Worm (Caenorhabditis elegans) whole organism, L1 larva: ENCODE data around the gene Y54G2A.45.

Experiments
- C16A3.4 ChIP-seq: fragments of 150-350 bp; optimal IDR thresholded peaks from 2 replicates; lab custom pipeline; 2014; ENCODE audit warnings: missing biosample characterization, missing genetic modification characterization
- C34B4.2 ChIP-seq: sonication (generic microtip); optimal IDR thresholded peaks from 2 replicates; lab custom pipeline; 2017; ENCODE audit warnings: mild to moderate bottlenecking, missing genetic modification characterization, missing compliant biosample characterization
- F16B12.6 ChIP-seq: fragments of 150-350 bp; optimal IDR thresholded peaks from 2 replicates; lab custom pipeline; 2014; ENCODE audit warnings: missing biosample characterization, missing genetic modification characterization
- alr-1 ChIP-seq: fragments of 200-800 bp; sonication (Bioruptor generic); optimal IDR thresholded peaks from 2 replicates; lab custom pipeline; 2018; ENCODE audit warnings: borderline replicate concordance, mild to moderate bottlenecking, missing genetic modification characterization, missing compliant biosample characterization
- aly-2 ChIP-seq: fragments of 150-350 bp; optimal IDR thresholded peaks from 2 replicates; lab custom pipeline; 2014; ENCODE audit warnings: missing biosample characterization, missing genetic modification characterization
- ama-1 ChIP-seq: fragments of 150-350 bp; optimal IDR thresholded peaks from 2 replicates; lab custom pipeline; 2014
- blmp-1 ChIP-seq: fragments of 150-350 bp; optimal IDR thresholded peaks from 2 replicates; lab custom pipeline; 2014; ENCODE audit warnings: missing biosample characterization, missing genetic modification characterization
- ceh-8 ChIP-seq: fragments of 200-800 bp; sonication (Bioruptor generic); optimal IDR thresholded peaks from 2 replicates; lab custom pipeline; 2018; ENCODE audit warnings: mild to moderate bottlenecking, missing genetic modification characterization, moderate library complexity, missing compliant biosample characterization
- ceh-82 ChIP-seq, 3 experiments: fragments of 150-350 bp in 1 of 3; sonication (generic microtip) in 2 of 3; optimal IDR thresholded peaks; 2 replicates each; lab custom pipeline; 2014 to 2017; ENCODE audit warnings: missing biosample characterization in 3 of 3, missing genetic modification characterization in 3 of 3
- ceh-88 ChIP-seq: fragments of 200-800 bp; sonication (Bioruptor generic); IDR thresholded peaks from 2 replicates; pipeline ENCODE4 v1.3.6; 2022; ENCODE audit warnings: missing genetic modification characterization, missing compliant biosample characterization
- ceh-90 ChIP-seq: sonication (generic microtip); optimal IDR thresholded peaks from 2 replicates; lab custom pipeline; 2016; ENCODE audit warnings: missing genetic modification characterization, missing compliant biosample characterization
- ces-1 ChIP-seq: fragments of 150-350 bp; optimal IDR thresholded peaks from 2 replicates; lab custom pipeline; 2014; ENCODE audit warnings: missing biosample characterization, missing genetic modification reagents, missing genetic modification characterization
- efl-3 ChIP-seq: fragments of 200-800 bp; sonication (Bioruptor generic); optimal IDR thresholded peaks from 2 replicates; lab custom pipeline; 2018; ENCODE audit warnings: mild to moderate bottlenecking, missing genetic modification characterization, missing compliant biosample characterization
- egl-13 ChIP-seq: sonication (generic microtip); optimal IDR thresholded peaks from 2 replicates; lab custom pipeline; 2016; ENCODE audit warnings: missing genotype, missing genetic modification reagents, missing genetic modification characterization, missing compliant biosample characterization
- egl-27 ChIP-seq, 2 experiments: fragments of 150-350 bp in 1 of 2; sonication (generic microtip); optimal IDR thresholded peaks; 3 replicates each; lab custom pipeline; 2017 to 2018; ENCODE audit warnings: missing biosample characterization in 2 of 2, missing genetic modification characterization in 2 of 2, missing genetic modification reagents in 2 of 2
- elt-3 ChIP-seq, 6 experiments: fragments of 150-350 bp in 1 of 6; sonication (generic microtip); optimal IDR thresholded peaks; 2 replicates each; lab custom pipeline; 2017 to 2018; ENCODE audit warnings: missing biosample characterization in 6 of 6, missing genetic modification characterization in 6 of 6, inconsistent platforms in 1 of 6
- ets-5 ChIP-seq: fragments of 200-800 bp; sonication (Bioruptor generic); IDR thresholded peaks from 2 replicates; pipeline ENCODE4 v1.3.6; 2022; ENCODE audit warnings: missing genetic modification characterization, missing compliant biosample characterization
- fkh-10 ChIP-seq: sonication (generic microtip); optimal IDR thresholded peaks from 2 replicates; lab custom pipeline; 2017; ENCODE audit warnings: missing biosample characterization, missing genetic modification reagents, missing genetic modification characterization
- grh-1 ChIP-seq: fragments of 200-800 bp; sonication (Bioruptor generic); IDR thresholded peaks from 2 replicates; pipeline ENCODE4 v1.3.6; 2022; ENCODE audit warnings: missing genetic modification reagents, missing genetic modification characterization, missing compliant biosample characterization
- hlh-17 ChIP-seq: fragments of 200-800 bp; sonication (Bioruptor generic); optimal IDR thresholded peaks from 2 replicates; lab custom pipeline; 2018; ENCODE audit warnings: missing genetic modification characterization, mild to moderate bottlenecking, missing compliant biosample characterization, moderate library complexity, borderline replicate concordance
- hlh-4 ChIP-seq: sonication (generic microtip); optimal IDR thresholded peaks from 2 replicates; lab custom pipeline; 2016; ENCODE audit warnings: mild to moderate bottlenecking, missing genetic modification characterization, missing compliant biosample characterization
- hpl-2 ChIP-seq: fragments of 150-350 bp; optimal IDR thresholded peaks from 2 replicates; lab custom pipeline; 2014; ENCODE audit warnings: missing biosample characterization, missing genetic modification reagents, missing genetic modification characterization
- isw-1 ChIP-seq: fragments of 200-800 bp; sonication (Bioruptor generic); IDR thresholded peaks from 2 replicates; pipeline ENCODE4 v1.3.6; 2022; ENCODE audit warnings: missing genetic modification characterization, missing compliant biosample characterization
- lin-14 ChIP-seq: fragments of 200-800 bp; sonication (Bioruptor generic); optimal IDR thresholded peaks from 2 replicates; lab custom pipeline; 2018; ENCODE audit warnings: mild to moderate bottlenecking, missing genetic modification characterization, moderate library complexity, missing compliant biosample characterization
- lin-15B ChIP-seq: fragments of 150-350 bp; sonication (generic microtip); optimal IDR thresholded peaks from 3 replicates; lab custom pipeline; 2014; ENCODE audit warnings: missing biosample characterization, missing genetic modification characterization
- lin-39 ChIP-seq: fragments of 150-350 bp; optimal IDR thresholded peaks from 2 replicates; lab custom pipeline; 2014; ENCODE audit warnings: missing biosample characterization, missing genetic modification reagents, missing genetic modification characterization
- lsy-2 ChIP-seq, 2 experiments: fragments of 150-350 bp; optimal IDR thresholded peaks; 2 replicates each; lab custom pipeline; 2014; ENCODE audit warnings: missing biosample characterization in 2 of 2, missing genetic modification characterization in 2 of 2
- mep-1 ChIP-seq: fragments of 150-350 bp; optimal IDR thresholded peaks from 2 replicates; lab custom pipeline; 2014; ENCODE audit warnings: missing biosample characterization, missing genetic modification characterization
- nhr-12 ChIP-seq: sonication (generic microtip); optimal IDR thresholded peaks from 2 replicates; lab custom pipeline; 2017; ENCODE audit warnings: missing biosample characterization, missing genetic modification characterization
- nhr-20 ChIP-seq: sonication (generic microtip); optimal IDR thresholded peaks from 2 replicates; lab custom pipeline; 2016; ENCODE audit warnings: mild to moderate bottlenecking, missing genetic modification characterization, missing compliant biosample characterization
- nhr-28 ChIP-seq: fragments of 150-350 bp; optimal IDR thresholded peaks from 2 replicates; lab custom pipeline; 2014; ENCODE audit warnings: missing biosample characterization, missing genetic modification characterization
- nhr-47 ChIP-seq: sonication (generic microtip); optimal IDR thresholded peaks from 2 replicates; lab custom pipeline; 2016; ENCODE audit warnings: mild to moderate bottlenecking, missing genetic modification characterization, moderate library complexity, missing compliant biosample characterization
- nhr-71 ChIP-seq: sonication (generic microtip); optimal IDR thresholded peaks from 2 replicates; lab custom pipeline; 2016; ENCODE audit warnings: mild to moderate bottlenecking, missing genetic modification characterization, moderate library complexity, missing compliant biosample characterization
- nhr-76 ChIP-seq: sonication (generic microtip); optimal IDR thresholded peaks from 2 replicates; lab custom pipeline; 2017; ENCODE audit warnings: missing biosample characterization, missing genetic modification characterization
- nhr-85 ChIP-seq: sonication (generic microtip); peaks from one replicate; lab custom pipeline; 2016; ENCODE audit warnings: missing genetic modification characterization, inconsistent platforms, missing compliant biosample characterization
- nhr-90 ChIP-seq: sonication (generic microtip); optimal IDR thresholded peaks from 2 replicates; lab custom pipeline; 2016; ENCODE audit warnings: mild to moderate bottlenecking, missing genetic modification characterization, missing compliant biosample characterization; ENCODE audit not compliant: poor library complexity
- pqm-1 ChIP-seq: sonication (generic microtip); optimal IDR thresholded peaks from 3 replicates; lab custom pipeline; 2017; ENCODE audit warnings: missing biosample characterization, missing genetic modification characterization
- skn-1 ChIP-seq: fragments of 150-350 bp; optimal IDR thresholded peaks from 2 replicates; lab custom pipeline; 2014; ENCODE audit warnings: missing biosample characterization, missing genetic modification characterization
- snpc-4 ChIP-seq: fragments of 150-350 bp; optimal IDR thresholded peaks from 2 replicates; lab custom pipeline; 2014; ENCODE audit warnings: missing biosample characterization, missing genetic modification characterization
- snu-23 ChIP-seq: sonication (generic microtip); optimal IDR thresholded peaks from 2 replicates; lab custom pipeline; 2016; ENCODE audit warnings: missing genetic modification characterization, missing compliant biosample characterization
- sox-4 ChIP-seq: sonication (generic microtip); optimal IDR thresholded peaks from 2 replicates; lab custom pipeline; 2016; ENCODE audit warnings: missing genetic modification characterization, missing compliant biosample characterization
- swsn-7 ChIP-seq: sonication (generic microtip); optimal IDR thresholded peaks from 2 replicates; lab custom pipeline; 2016; ENCODE audit warnings: missing genetic modification characterization, missing compliant biosample characterization
- tbx-2 ChIP-seq: sonication (generic microtip); optimal IDR thresholded peaks from 2 replicates; lab custom pipeline; 2016; ENCODE audit warnings: missing genetic modification characterization, missing compliant biosample characterization
- unc-130 ChIP-seq: fragments of 150-350 bp; optimal IDR thresholded peaks from 2 replicates; lab custom pipeline; 2017; ENCODE audit warnings: missing biosample characterization, missing genetic modification characterization, inconsistent platforms
- unc-30 ChIP-seq: sonication (generic microtip); optimal IDR thresholded peaks from 2 replicates; lab custom pipeline; 2017; ENCODE audit warnings: missing biosample characterization, missing genetic modification characterization
- unc-62 ChIP-seq: fragments of 150-350 bp; optimal IDR thresholded peaks from 2 replicates; lab custom pipeline; 2014; ENCODE audit warnings: missing biosample characterization, missing genetic modification reagents, missing genetic modification characterization
- unc-86 ChIP-seq: sonication (generic microtip); optimal IDR thresholded peaks from 2 replicates; lab custom pipeline; 2016; ENCODE audit warnings: missing genetic modification characterization, missing compliant biosample characterization
- unc-98 ChIP-seq: fragments of 200-800 bp; sonication (Bioruptor generic); IDR thresholded peaks from 2 replicates; pipeline ENCODE4 v1.3.6; 2022; ENCODE audit warnings: missing genetic modification characterization, missing compliant biosample characterization
- xbp-1 ChIP-seq: sonication (generic microtip); optimal IDR thresholded peaks from 2 replicates; lab custom pipeline; 2016; ENCODE audit warnings: missing genetic modification characterization, missing compliant biosample characterization
- ztf-11 ChIP-seq, 2 experiments: sonication (generic microtip); optimal IDR thresholded peaks; 2 replicates each; lab custom pipeline; 2016 to 2017; ENCODE audit warnings: missing genetic modification characterization in 2 of 2, missing biosample characterization in 1 of 2, missing compliant biosample characterization in 1 of 2

Gene Y54G2A.45

ce11 chrIV:2772209-2772851 is 33.3 kb upstream of the Y54G2A.45 start (continued):
- no peak for TF ChIP-seq ces-1 (GFP tag; lab: Kevin White, UChicago)
- TF ChIP-seq, all 84 proteins: peak for 11

ce11 chrIV:2773382-2773979 is 32.2 kb upstream of the Y54G2A.45 start:
- TF ChIP-seq alr-1 (tag; lab: Kevin White, UChicago): no peak
- TF ChIP-seq C34B4.2 (tag; lab: Kevin White, UChicago): no peak
- no peak for TF ChIP-seq fkh-10 (GFP tag; lab: Kevin White, UChicago)
- TF ChIP-seq skn-1 (tag; lab: Kevin White, UChicago): no peak
- no peak for TF ChIP-seq sox-4 (tag; lab: Kevin White, UChicago)
- no peak for TF ChIP-seq ces-1 (GFP tag; lab: Kevin White, UChicago)
- TF ChIP-seq unc-62 (GFP tag; lab: Kevin White, UChicago): no peak
- no peak for TF ChIP-seq nhr-12
- TF ChIP-seq hlh-17 (GFP tag; lab: Kevin White, UChicago): no peak
- no peak for TF ChIP-seq aly-2 (tag; lab: Kevin White, UChicago)
- no peak for TF ChIP-seq egl-27 (tag; optimal IDR thresholded peaks at IDR 0.05; lab: Kevin White, UChicago)
- no peak for TF ChIP-seq lin-15B (tag; lab: Kevin White, UChicago)
- peak; percentile 57 for TF ChIP-seq nhr-20 (tag; lab: Kevin White, UChicago)
- TF ChIP-seq nhr-28 (tag; lab: Kevin White, UChicago): no peak
- peak; percentile 19 for TF ChIP-seq swsn-7
- peak in 2 of 6 experiments; percentile 23 to 64 for TF ChIP-seq elt-3 (tag; optimal IDR thresholded peaks at IDR 0.05; lab: Kevin White, UChicago)
- TF ChIP-seq lsy-2 (tag; optimal IDR thresholded peaks at IDR 0.05; lab: Kevin White, UChicago): peak in 1 of 2 experiments; percentile 17
- no peak for TF ChIP-seq F16B12.6 (tag; lab: Kevin White, UChicago)
- TF ChIP-seq grh-1 (GFP tag; lab: Robert Waterston, UW): no peak
- peak; percentile 75 for TF ChIP-seq mep-1 (tag; lab: Kevin White, UChicago)
- no peak for TF ChIP-seq xbp-1 (tag; lab: Kevin White, UChicago)
- no peak for TF ChIP-seq pqm-1
- TF ChIP-seq ceh-88 (GFP tag; lab: Robert Waterston, UW): no peak
- peak; percentile 30 for TF ChIP-seq tbx-2 (tag; lab: Kevin White, UChicago)
- TF ChIP-seq ets-5 (GFP tag; lab: Robert Waterston, UW): no peak
- TF ChIP-seq nhr-71: peak; percentile 77
- peak; percentile 72 for TF ChIP-seq lin-14 (GFP tag; lab: Kevin White, UChicago)
- no peak for TF ChIP-seq ceh-8 (GFP tag; lab: Kevin White, UChicago)
- TF ChIP-seq unc-30 (tag; lab: Kevin White, UChicago): no peak
- TF ChIP-seq snpc-4 (tag; lab: Kevin White, UChicago): no peak
- peak; percentile 42 for TF ChIP-seq nhr-47 (tag; lab: Kevin White, UChicago)
- TF ChIP-seq snu-23 (GFP tag; lab: Kevin White, UChicago): peak; percentile 56
- TF ChIP-seq ceh-82 (tag; optimal IDR thresholded peaks at IDR 0.05; lab: Kevin White, UChicago): no peak
- no peak for TF ChIP-seq lin-39 (tag; lab: Kevin White, UChicago)
- peak; percentile 86 for TF ChIP-seq blmp-1 (tag; lab: Kevin White, UChicago)
- no peak for TF ChIP-seq hpl-2
- TF ChIP-seq nhr-76 (tag; lab: Kevin White, UChicago): no peak
- TF ChIP-seq unc-86: no peak
- peak; percentile 73 for TF ChIP-seq ama-1
- TF ChIP-seq unc-98 (GFP tag; lab: Robert Waterston, UW): no peak
- TF ChIP-seq C16A3.4: peak; percentile 28
- TF ChIP-seq efl-3: no peak
- peak; percentile 30 for TF ChIP-seq nhr-90 (tag; lab: Kevin White, UChicago)
- no peak for TF ChIP-seq unc-130 (tag; lab: Kevin White, UChicago)
- no peak for TF ChIP-seq egl-13 (tag; lab: Kevin White, UChicago)
- no peak for TF ChIP-seq hlh-4 (tag; lab: Kevin White, UChicago)
- no peak for TF ChIP-seq ztf-11 (tag; optimal IDR thresholded peaks at IDR 0.05; lab: Kevin White, UChicago)
- no peak for TF ChIP-seq ceh-90 (tag; lab: Kevin White, UChicago)
- no peak for TF ChIP-seq isw-1 (GFP tag; lab: Robert Waterston, UW)
- TF ChIP-seq nhr-85 (tag; lab: Kevin White, UChicago): peak; percentile 76
